Fruit fly (Drosophila melanogaster): ENCODE data around the gene CG13312.
A peak's percentile ranks its signal among the peaks of the same experiment; 100 is the strongest.

Gene CG13312

dm6 chr3L:8767876-8768275 is 39.1 kb downstream of the CG13312 start (continued):
- TF ChIP-seq gcm (GFP tag; optimal IDR thresholded peaks at IDR 0.05) (no peak), scrt (GFP tag; optimal IDR thresholded peaks at IDR 0.05) (peak; percentile 28), CG10274 (GFP tag; optimal IDR thresholded peaks at IDR 0.05) (peak; percentile 31), nom (GFP tag; optimal IDR thresholded peaks at IDR 0.05) (peak; percentile 2), MESR4 (GFP tag; optimal IDR thresholded peaks at IDR 0.05) (no peak), CG17186 (GFP tag; optimal IDR thresholded peaks at IDR 0.05) (no peak), bab2 (GFP tag; optimal IDR thresholded peaks at IDR 0.05) (no peak), Doc3 (GFP tag; IDR thresholded peaks at IDR 0.05; ENCODE audit: partially characterized antibody) (no peak), zfh2 (GFP tag; optimal IDR thresholded peaks at IDR 0.05) (peak; percentile 72), mirr (GFP tag; optimal IDR thresholded peaks at IDR 0.05) (no peak), Hmx (GFP tag; optimal IDR thresholded peaks at IDR 0.05) (no peak), CG2120 (GFP tag; optimal IDR thresholded peaks at IDR 0.05) (peak; percentile 81), CG15696 (tag; optimal IDR thresholded peaks at IDR 0.05) (no peak), Hand (GFP tag; optimal IDR thresholded peaks at IDR 0.05) (peak; percentile 39), CG18619 (GFP tag; optimal IDR thresholded peaks at IDR 0.05) (peak; percentile 52), knrl (GFP tag; IDR thresholded peaks at IDR 0.05; ENCODE audit: partially characterized antibody) (no peak), CG10959 (GFP tag; IDR thresholded peaks at IDR 0.05) (no peak), Dip3 (GFP tag; optimal IDR thresholded peaks at IDR 0.05) (peak; percentile 46), ase (GFP tag; IDR thresholded peaks at IDR 0.05) (no peak), cato (GFP tag; optimal IDR thresholded peaks at IDR 0.05; ENCODE audit: borderline replicate concordance) (no peak), danr (GFP tag; IDR thresholded peaks at IDR 0.05) (no peak; the same call in 1 of the 2 replicates), CG15011 (GFP tag; optimal IDR thresholded peaks at IDR 0.05) (peak; percentile 7), Atf-2 (GFP tag; optimal IDR thresholded peaks at IDR 0.05) (no peak), CG6683 (GFP tag; optimal IDR thresholded peaks at IDR 0.05) (no peak), HLH3B (GFP tag; IDR thresholded peaks at IDR 0.05) (no peak), Fer2 (tag; optimal IDR thresholded peaks at IDR 0.05) (no peak), Dad (GFP tag; optimal IDR thresholded peaks at IDR 0.05) (peak; percentile 11), luna (GFP tag; optimal IDR thresholded peaks at IDR 0.05) (no peak), sd (tag; optimal IDR thresholded peaks at IDR 0.05) (no peak), CG34224 (GFP tag; IDR thresholded peaks at IDR 0.05; ENCODE audit: partially characterized antibody) (no peak), CG3995 (GFP tag; optimal IDR thresholded peaks at IDR 0.05) (no peak), unpg (GFP tag; optimal IDR thresholded peaks at IDR 0.05) (peak; percentile 28), Pdp1 (GFP tag; optimal IDR thresholded peaks at IDR 0.05) (peak; percentile 34 to 37), jigr1 (GFP tag; IDR thresholded peaks at IDR 0.05) (0 out of 3 replicates have a peak, but pooled peaks have one; percentile 39), tna (GFP tag; IDR thresholded peaks at IDR 0.05; ENCODE audit: partially characterized antibody) (no peak), CG9876 (GFP tag; optimal IDR thresholded peaks at IDR 0.05) (no peak), CG17829 (tag; optimal IDR thresholded peaks at IDR 0.05) (no peak), Aef1 (GFP tag; IDR thresholded peaks at IDR 0.05) (no peak; the same call in 2 of the 3 replicates), BtbVII (GFP tag; optimal IDR thresholded peaks at IDR 0.05) (peak; percentile 43), Ptx1 (GFP tag; IDR thresholded peaks at IDR 0.05) (peak; percentile 54; the same call in 1 of the 2 replicates), BEAF-32 (GFP tag; optimal IDR thresholded peaks at IDR 0.05) (no peak), Hr39 (optimal IDR thresholded peaks at IDR 0.05) (no peak), Neu2 (GFP tag; optimal IDR thresholded peaks at IDR 0.05; ENCODE audit: borderline replicate concordance) (no peak), CG32532 (GFP tag; IDR thresholded peaks at IDR 0.05) (no peak; the same call in 1 of the 2 replicates), CG9437 (GFP tag; optimal IDR thresholded peaks at IDR 0.05) (peak; percentile 70), CG13894 (tag; optimal IDR thresholded peaks at IDR 0.05) (no peak), al (GFP tag; IDR thresholded peaks at IDR 0.05) (peak; percentile 17; the same call in 1 of the 2 replicates), CG8478 (optimal IDR thresholded peaks at IDR 0.05) (no peak), pnt (GFP tag; optimal IDR thresholded peaks at IDR 0.05) (no peak), pho (GFP tag; optimal IDR thresholded peaks at IDR 0.05) (peak; percentile 42), CG13296 (GFP tag; optimal IDR thresholded peaks at IDR 0.05) (peak; percentile 36)
